Worm (Caenorhabditis elegans) whole organism, L4/young adult: ENCODE results near the gene pbs-6.

Source experiments
- dao-5 ChIP-seq: sonication (generic microtip); optimal IDR thresholded peaks from 2 replicates; lab custom pipeline; 2016; ENCODE audit warnings: missing genotype, missing genetic modification characterization, moderate library complexity, missing compliant biosample characterization
- him-1 ChIP-seq: sonication (generic microtip); optimal IDR thresholded peaks from 2 replicates; lab custom pipeline; 2016; ENCODE audit warnings: missing genotype, missing genetic modification reagents, missing genetic modification characterization, missing compliant biosample characterization

- TF ChIP-seq him-1 (tag; lab: Kevin White, UChicago) (no peak), dao-5 (tag; lab: Kevin White, UChicago) (no peak)
Observed at ce11 chrIII:8226178-8226577, 17.7 kb downstream of the pbs-6 start, which contains the start of gene rfs-1.
